Fruit fly (Drosophila melanogaster) whole organism, adult: ENCODE measurements around the gene Droj2.
A peak's percentile ranks its signal among the peaks of the same experiment; 100 is the strongest.

ENCODE experiments used
- CG11617 ChIP-seq: fragments of 200-800 bp; sonication (Bioruptor generic); optimal IDR thresholded peaks from 2 replicates; lab custom pipeline; 2017; ENCODE audit warnings: mild to moderate bottlenecking, missing biosample characterization, missing genetic modification reagents, missing genetic modification characterization
- CG12768 ChIP-seq: fragments of 200-800 bp; sonication (Bioruptor generic); optimal IDR thresholded peaks from 2 replicates; lab custom pipeline; 2017; ENCODE audit warnings: missing biosample characterization, missing genetic modification characterization, mild to moderate bottlenecking, moderate library complexity, missing genetic modification reagents
- CG14711 ChIP-seq: fragments of 200-800 bp; sonication (Bioruptor generic); optimal IDR thresholded peaks from 2 replicates; lab custom pipeline; 2018; ENCODE audit warnings: missing biosample characterization, mild to moderate bottlenecking, missing genetic modification characterization, moderate library complexity
- CG1620 ChIP-seq: fragments of 200-800 bp; sonication (Bioruptor generic); optimal IDR thresholded peaks from 2 replicates; lab custom pipeline; 2016; ENCODE audit warnings: missing biosample characterization, missing genetic modification characterization
- CG33017 ChIP-seq: fragments of 200-800 bp; sonication (Bioruptor generic); optimal IDR thresholded peaks from 2 replicates; lab custom pipeline; 2018; ENCODE audit warnings: missing biosample characterization, mild to moderate bottlenecking, missing genetic modification characterization, moderate library complexity
- CG5204 ChIP-seq: fragments of 200-800 bp; sonication (Bioruptor generic); optimal IDR thresholded peaks from 2 replicates; lab custom pipeline; 2016; ENCODE audit warnings: missing biosample characterization, missing genetic modification characterization
- CG7045 ChIP-seq: fragments of 200-800 bp; sonication (Bioruptor generic); optimal IDR thresholded peaks from 2 replicates; lab custom pipeline; 2017; ENCODE audit warnings: missing biosample characterization, mild to moderate bottlenecking, missing genetic modification characterization
- CG7101 ChIP-seq: fragments of 200-800 bp; sonication (Bioruptor generic); optimal IDR thresholded peaks from 2 replicates; lab custom pipeline; 2018; ENCODE audit warnings: missing biosample characterization, mild to moderate bottlenecking, missing genetic modification characterization, moderate library complexity
- Clk ChIP-seq: fragments of 200-800 bp; sonication (Bioruptor generic); optimal IDR thresholded peaks from 2 replicates; lab custom pipeline; 2017; ENCODE audit warnings: missing biosample characterization, missing genetic modification characterization
- Crg-1 ChIP-seq: fragments of 200-800 bp; sonication (Bioruptor generic); optimal IDR thresholded peaks from 2 replicates; lab custom pipeline; 2016; ENCODE audit warnings: missing biosample characterization, missing genetic modification characterization
- Hr96 ChIP-seq: fragments of 200-800 bp; sonication (Bioruptor generic); optimal IDR thresholded peaks from 2 replicates; lab custom pipeline; 2016; ENCODE audit warnings: missing biosample characterization, missing genetic modification characterization
- Mnt ChIP-seq: fragments of 200-800 bp; sonication (Bioruptor generic); optimal IDR thresholded peaks from 2 replicates; lab custom pipeline; 2016; ENCODE audit warnings: missing biosample characterization, mild to moderate bottlenecking, missing genetic modification characterization
- bab1 ChIP-seq: fragments of 200-800 bp; sonication (Bioruptor generic); optimal IDR thresholded peaks from 3 replicates; lab custom pipeline; 2019; ENCODE audit warnings: missing biosample characterization, mild to moderate bottlenecking, missing genetic modification characterization, moderate library complexity
- cic ChIP-seq: fragments of 200-800 bp; sonication (Bioruptor generic); optimal IDR thresholded peaks from 2 replicates; lab custom pipeline; 2017; ENCODE audit warnings: missing biosample characterization, mild to moderate bottlenecking, missing genetic modification characterization, moderate library complexity
- cnc ChIP-seq, 2 experiments: fragments of >200 bp; optimal IDR thresholded peaks; 2 replicates each; lab custom pipeline; 2017
- kay ChIP-seq: fragments of 200-800 bp; sonication (Bioruptor generic); peaks from one replicate; lab custom pipeline; 2016; ENCODE audit warnings: missing biosample characterization, missing genetic modification characterization, borderline replicate concordance
- ovo ChIP-seq: fragments of 200-800 bp; sonication (Bioruptor generic); optimal IDR thresholded peaks from 2 replicates; lab custom pipeline; 2016; ENCODE audit warnings: missing biosample characterization, missing genetic modification characterization
- pad ChIP-seq: fragments of 200-800 bp; sonication (Bioruptor generic); optimal IDR thresholded peaks from 3 replicates; lab custom pipeline; 2017; ENCODE audit warnings: missing biosample characterization, missing genetic modification characterization, mild to moderate bottlenecking, moderate library complexity, missing genetic modification reagents
- tj ChIP-seq: fragments of 200-800 bp; sonication (Bioruptor generic); optimal IDR thresholded peaks from 3 replicates; lab custom pipeline; 2017; ENCODE audit warnings: missing biosample characterization, mild to moderate bottlenecking, missing genetic modification characterization, moderate library complexity
- toe ChIP-seq: fragments of 200-800 bp; sonication (Bioruptor generic); optimal IDR thresholded peaks from 2 replicates; lab custom pipeline; 2016; ENCODE audit warnings: missing biosample characterization, missing genetic modification characterization

The Droj2 gene

DNA sequence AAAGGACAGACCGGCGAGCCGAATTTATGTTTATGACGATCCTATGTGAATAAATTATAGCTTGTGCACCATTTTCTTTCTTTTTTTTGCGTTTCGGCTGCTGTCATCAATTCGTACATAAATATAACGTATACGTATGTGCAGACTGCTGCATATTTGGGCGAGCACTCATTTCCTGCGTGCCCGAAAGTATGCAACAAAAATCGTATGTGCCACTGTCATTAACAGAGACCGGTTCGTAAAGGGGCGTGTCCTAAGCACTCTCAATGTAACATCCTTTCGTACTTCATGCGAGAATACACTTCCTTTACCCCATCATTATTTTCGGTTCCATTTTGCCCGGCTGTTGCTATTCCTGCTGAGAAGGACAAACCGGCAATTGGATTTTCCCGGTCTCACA is 21.8 kb upstream of the Droj2 start:
- TF ChIP-seq bab1 (no peak), Crg-1 (GFP tag; lab: Kevin White, UChicago) (no peak), Mnt (no peak), kay (no peak), ovo (GFP tag; lab: Kevin White, UChicago) (no peak), toe (GFP tag; lab: Kevin White, UChicago) (no peak), CG7045 (GFP tag; lab: Kevin White, UChicago) (no peak), cnc (optimal IDR thresholded peaks at IDR 0.05; lab: Kevin White, UChicago) (no peak), tj (GFP tag; lab: Kevin White, UChicago) (no peak), CG12768 (no peak), pad (GFP tag; lab: Kevin White, UChicago) (no peak), Clk (no peak), CG7101 (no peak), Hr96 (GFP tag; lab: Kevin White, UChicago) (no peak), CG14711 (tag; lab: Kevin White, UChicago) (no peak), CG1620 (GFP tag; lab: Kevin White, UChicago) (no peak)

DNA sequence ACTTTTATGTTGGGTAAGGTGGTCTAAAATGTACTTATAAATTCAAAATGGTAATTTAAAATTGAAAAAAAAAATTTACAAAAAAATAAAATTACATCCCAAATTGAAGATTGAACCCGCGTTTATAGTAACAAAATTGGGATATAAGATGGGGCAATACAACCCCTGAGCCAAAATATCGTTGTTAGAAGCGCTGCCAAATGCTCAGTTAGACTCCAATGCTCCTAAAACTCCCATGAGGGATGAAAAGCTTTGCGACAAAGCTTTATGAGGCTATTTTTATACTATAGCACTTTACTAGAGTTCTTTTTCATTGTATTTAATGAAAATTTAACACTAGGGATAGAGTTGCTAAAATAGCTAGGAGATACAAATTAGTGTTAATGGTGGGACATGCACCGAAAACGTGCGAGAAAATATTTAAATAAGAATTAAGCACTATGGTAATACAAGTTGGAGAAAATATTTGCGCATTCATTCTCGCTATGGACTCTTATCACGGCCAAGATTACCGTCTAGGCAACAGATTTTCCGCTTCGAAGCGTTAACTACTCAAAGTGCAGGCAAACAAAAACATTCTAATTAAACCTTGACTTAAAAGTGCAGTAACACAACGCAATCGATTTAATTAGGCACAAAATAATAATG is 18.4 kb upstream of the Droj2 start:
- TF ChIP-seq CG12768, result no peak
- TF ChIP-seq Mnt, result no peak
- peak; percentile 80 for TF ChIP-seq pad (GFP tag; lab: Kevin White, UChicago)
- TF ChIP-seq Hr96 (GFP tag; lab: Kevin White, UChicago), result no peak
- no peak for TF ChIP-seq toe (GFP tag; lab: Kevin White, UChicago)
- no peak for TF ChIP-seq CG7045 (GFP tag; lab: Kevin White, UChicago)
- no peak for TF ChIP-seq bab1
- peak; percentile 89 for TF ChIP-seq kay
- no peak for TF ChIP-seq CG1620 (GFP tag; lab: Kevin White, UChicago)
- no peak for TF ChIP-seq cic (GFP tag; lab: Kevin White, UChicago)
- TF ChIP-seq CG7101, result no peak
- TF ChIP-seq ovo (GFP tag; lab: Kevin White, UChicago), result no peak
- no peak for TF ChIP-seq CG11617
- no peak for TF ChIP-seq CG14711 (tag; lab: Kevin White, UChicago)
- no peak for TF ChIP-seq Clk
- TF ChIP-seq tj (GFP tag; lab: Kevin White, UChicago), result no peak
- TF ChIP-seq Crg-1 (GFP tag; lab: Kevin White, UChicago), result no peak
- TF ChIP-seq CG33017 (tag; lab: Kevin White, UChicago), result no peak
- TF ChIP-seq cnc (optimal IDR thresholded peaks at IDR 0.05; lab: Kevin White, UChicago), result peak in 1 of 2 experiments; percentile 52
- no peak for TF ChIP-seq CG5204 (GFP tag; lab: Kevin White, UChicago)

DNA sequence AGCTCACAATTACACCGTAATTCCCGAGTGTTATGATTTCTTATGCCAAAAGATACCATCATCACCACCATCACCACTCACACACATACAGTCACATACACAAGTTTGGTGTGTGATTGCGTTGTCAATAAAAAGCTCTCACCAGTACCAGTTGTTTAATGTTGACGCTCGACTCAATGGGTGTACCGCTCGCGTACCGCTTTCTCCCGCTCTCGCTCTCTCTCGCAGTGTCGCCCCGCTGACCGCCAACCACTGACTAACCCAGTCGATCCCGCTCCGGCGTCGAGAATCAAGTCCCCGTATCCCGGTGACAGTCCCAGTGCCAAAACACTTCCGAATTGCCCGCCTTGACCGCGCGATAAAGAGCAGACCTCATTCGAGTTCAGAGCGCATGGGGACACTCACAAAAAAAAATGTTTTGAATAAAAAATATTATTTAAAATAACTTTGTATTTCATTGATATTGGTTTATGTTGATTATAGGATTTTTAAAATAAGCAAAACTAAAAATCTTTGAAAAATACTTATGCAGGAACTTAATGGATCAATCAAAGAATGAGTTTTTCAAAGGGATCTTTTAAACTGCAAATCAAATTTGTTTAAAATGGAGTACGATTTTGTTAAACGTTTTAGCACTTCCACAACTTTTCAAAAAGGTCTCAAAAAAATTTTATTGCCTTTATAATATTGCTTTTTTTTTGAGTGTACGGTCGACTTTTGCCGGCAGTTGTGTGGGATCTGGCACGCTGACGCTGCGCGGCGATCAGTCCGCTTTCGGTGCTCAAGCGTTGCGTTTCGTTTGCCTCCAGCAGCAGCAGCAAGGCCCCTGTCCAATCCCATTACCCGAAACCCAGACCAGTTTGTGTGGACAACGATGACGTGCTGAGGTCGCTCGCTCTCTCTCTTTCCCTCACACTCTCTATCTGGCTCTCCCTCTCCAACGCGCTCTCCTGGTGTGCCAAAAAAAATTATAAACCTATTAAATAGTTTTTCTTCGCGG is 17.4 kb upstream of the Droj2 start, which contains the start of gene Dic1:
TSS of gene Dic1 (plus strand) at position 764 of the 1,000 bp plus-strand sequence.
- peak; percentile 98 for TF ChIP-seq kay
- peak; percentile 82 for TF ChIP-seq ovo (GFP tag; lab: Kevin White, UChicago)
- peak; percentile 97 for TF ChIP-seq CG12768
- peak; percentile 99 for TF ChIP-seq CG11617
- TF ChIP-seq CG7045 (GFP tag; lab: Kevin White, UChicago), result peak; percentile 98
- TF ChIP-seq CG5204 (GFP tag; lab: Kevin White, UChicago), result peak; percentile 95
- TF ChIP-seq Mnt, result peak; percentile 78
- peak; percentile 94 for TF ChIP-seq CG14711 (tag; lab: Kevin White, UChicago)
- peak; percentile 86 for TF ChIP-seq Hr96 (GFP tag; lab: Kevin White, UChicago)
- no peak for TF ChIP-seq cnc (optimal IDR thresholded peaks at IDR 0.05; lab: Kevin White, UChicago)
- TF ChIP-seq tj (GFP tag; lab: Kevin White, UChicago), result peak; percentile 83
- TF ChIP-seq Crg-1 (GFP tag; lab: Kevin White, UChicago), result peak; percentile 92
- TF ChIP-seq CG33017 (tag; lab: Kevin White, UChicago), result peak; percentile 95
- TF ChIP-seq CG1620 (GFP tag; lab: Kevin White, UChicago), result peak; percentile 89
- TF ChIP-seq cic (GFP tag; lab: Kevin White, UChicago), result peak; percentile 62
- peak; percentile 90 for TF ChIP-seq pad (GFP tag; lab: Kevin White, UChicago)
- TF ChIP-seq Clk, result peak; percentile 93
- peak; percentile 94 for TF ChIP-seq bab1
- peak; percentile 93 for TF ChIP-seq toe (GFP tag; lab: Kevin White, UChicago)
- peak; percentile 96 for TF ChIP-seq CG7101

DNA sequence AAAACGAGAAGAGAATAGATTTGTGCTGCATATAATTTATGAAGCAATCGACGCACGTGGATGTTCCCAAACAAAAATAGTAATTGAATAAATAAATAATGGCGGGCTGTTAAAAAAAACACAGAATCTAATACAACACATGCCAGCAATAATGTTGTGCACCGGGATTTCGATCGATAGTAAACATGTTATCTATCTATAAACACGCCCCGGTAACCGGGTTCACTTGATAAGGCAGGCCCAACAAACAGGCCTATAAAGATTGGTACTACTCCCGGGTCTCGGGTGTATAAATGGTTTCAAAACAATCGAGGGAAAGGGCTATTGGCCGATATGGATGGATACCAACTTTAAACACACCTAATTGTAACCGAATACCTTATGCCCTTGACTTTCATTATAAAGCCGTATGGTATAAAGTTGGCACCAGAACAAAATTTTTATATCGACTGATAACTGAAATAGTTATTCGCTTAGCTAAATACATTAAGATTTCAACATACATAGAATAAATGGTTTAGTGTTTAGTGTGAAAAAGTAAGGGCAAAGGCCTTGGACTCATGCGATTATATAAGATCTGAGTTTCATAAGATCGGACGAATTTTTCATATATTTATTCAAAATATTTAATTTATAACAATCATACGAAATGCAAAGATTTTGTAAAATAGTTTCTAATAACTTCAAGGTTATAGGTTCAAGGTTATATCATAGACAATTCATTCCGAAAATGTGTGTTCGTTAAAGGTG is 16.1 kb upstream of the Droj2 start:
- no peak for TF ChIP-seq ovo (GFP tag; lab: Kevin White, UChicago)
- TF ChIP-seq kay, result peak; percentile 56
